Worm (Caenorhabditis elegans) whole organism, L3 larva: ENCODE data around the gene nos-2.

Source experiments
- R02D3.7 ChIP-seq: fragments of 150-350 bp; optimal IDR thresholded peaks from 2 replicates; lab custom pipeline; 2014; ENCODE audit warnings: missing biosample characterization, missing genetic modification characterization
- ZK546.5 ChIP-seq: sonication (generic microtip); optimal IDR thresholded peaks from 2 replicates; lab custom pipeline; 2017; ENCODE audit warnings: missing biosample characterization, missing genetic modification characterization
- ceh-16 ChIP-seq: sonication (generic microtip); optimal IDR thresholded peaks from 2 replicates; lab custom pipeline; 2017; ENCODE audit warnings: missing biosample characterization, missing genetic modification characterization
- ceh-28 ChIP-seq: fragments of 150-350 bp; optimal IDR thresholded peaks from 2 replicates; lab custom pipeline; 2014; ENCODE audit warnings: missing biosample characterization, missing genetic modification reagents, missing genetic modification characterization
- ceh-82 ChIP-seq: fragments of 150-350 bp; optimal IDR thresholded peaks from 2 replicates; lab custom pipeline; 2014; ENCODE audit warnings: missing biosample characterization, missing genetic modification characterization
- ceh-9 ChIP-seq: sonication (generic microtip); optimal IDR thresholded peaks from 2 replicates; lab custom pipeline; 2018; ENCODE audit warnings: missing biosample characterization, missing genetic modification characterization
- egl-27 ChIP-seq: sonication (generic microtip); optimal IDR thresholded peaks from 4 replicates; lab custom pipeline; 2017; ENCODE audit warnings: missing biosample characterization, missing genetic modification reagents, missing genetic modification characterization
- eor-1 ChIP-seq, 2 experiments: fragments of 150-350 bp; optimal IDR thresholded peaks; 2 replicates each; lab custom pipeline; 2014 to 2018; ENCODE audit warnings: missing biosample characterization in 2 of 2, missing genetic modification characterization in 2 of 2
- fkh-10 ChIP-seq: sonication (generic microtip); optimal IDR thresholded peaks from 2 replicates; lab custom pipeline; 2017; ENCODE audit warnings: missing biosample characterization, missing genetic modification reagents, missing genetic modification characterization
- fkh-2 ChIP-seq: fragments of 150-350 bp; optimal IDR thresholded peaks from 2 replicates; lab custom pipeline; 2014; ENCODE audit warnings: missing biosample characterization, missing genetic modification reagents, missing genetic modification characterization
- fos-1 ChIP-seq: fragments of 150-350 bp; optimal IDR thresholded peaks from 2 replicates; lab custom pipeline; 2014; ENCODE audit warnings: missing biosample characterization, missing genetic modification characterization
- hmg-11 ChIP-seq: sonication (generic microtip); optimal IDR thresholded peaks from 2 replicates; lab custom pipeline; 2016; ENCODE audit warnings: missing genetic modification characterization, missing compliant biosample characterization
- jun-1 ChIP-seq: fragments of 150-350 bp; optimal IDR thresholded peaks from 2 replicates; lab custom pipeline; 2014; ENCODE audit warnings: missing biosample characterization, missing genetic modification reagents, missing genetic modification characterization
- lin-15B ChIP-seq: fragments of 150-350 bp; optimal IDR thresholded peaks from 2 replicates; lab custom pipeline; 2014; ENCODE audit warnings: missing biosample characterization, missing genetic modification characterization
- mdl-1 ChIP-seq: fragments of 150-350 bp; optimal IDR thresholded peaks from 2 replicates; lab custom pipeline; 2014; ENCODE audit warnings: missing biosample characterization, missing genetic modification characterization
- mml-1 ChIP-seq: fragments of 150-350 bp; sonication (generic microtip); optimal IDR thresholded peaks from 3 replicates; lab custom pipeline; 2014; ENCODE audit warnings: missing biosample characterization, missing genetic modification characterization
- nfya-1 ChIP-seq: sonication (generic microtip); optimal IDR thresholded peaks from 2 replicates; lab custom pipeline; 2017; ENCODE audit warnings: missing genetic modification characterization, mild to moderate bottlenecking, missing compliant biosample characterization, antibody characterized with exemption, moderate library complexity; ENCODE audit not compliant: insufficient read depth
- nhr-11 ChIP-seq: fragments of 150-350 bp; optimal IDR thresholded peaks from 2 replicates; lab custom pipeline; 2014; ENCODE audit warnings: missing biosample characterization, missing genetic modification characterization
- nhr-12 ChIP-seq: fragments of 150-350 bp; optimal IDR thresholded peaks from 2 replicates; lab custom pipeline; 2014; ENCODE audit warnings: missing biosample characterization, missing genetic modification characterization
- nhr-23 ChIP-seq: fragments of 150-350 bp; optimal IDR thresholded peaks from 2 replicates; lab custom pipeline; 2014; ENCODE audit warnings: missing biosample characterization, missing genetic modification reagents, missing genetic modification characterization
- nhr-237 ChIP-seq: fragments of 150-350 bp; optimal IDR thresholded peaks from 2 replicates; lab custom pipeline; 2014; ENCODE audit warnings: missing biosample characterization, missing genetic modification characterization
- nhr-28 ChIP-seq: fragments of 150-350 bp; optimal IDR thresholded peaks from 2 replicates; lab custom pipeline; 2014; ENCODE audit warnings: missing biosample characterization, missing genetic modification characterization
- nhr-43 ChIP-seq: sonication (generic microtip); optimal IDR thresholded peaks from 2 replicates; lab custom pipeline; 2016; ENCODE audit warnings: mild to moderate bottlenecking, missing genetic modification characterization, missing compliant biosample characterization; ENCODE audit not compliant: poor library complexity, severe bottlenecking
- nhr-67 ChIP-seq: fragments of 150-350 bp; optimal IDR thresholded peaks from 2 replicates; lab custom pipeline; 2014; ENCODE audit warnings: missing biosample characterization, missing genetic modification characterization
- nhr-76 ChIP-seq: fragments of 150-350 bp; sonication (generic microtip); optimal IDR thresholded peaks from 5 replicates; lab custom pipeline; 2014; ENCODE audit warnings: missing biosample characterization, missing genetic modification characterization
- pha-4 ChIP-seq: fragments of 150-350 bp; optimal IDR thresholded peaks from 2 replicates; lab custom pipeline; 2014; ENCODE audit warnings: missing biosample characterization, missing genetic modification reagents, missing genetic modification characterization
- pqm-1 ChIP-seq: fragments of 150-350 bp; optimal IDR thresholded peaks from 2 replicates; lab custom pipeline; 2017; ENCODE audit warnings: missing biosample characterization, missing genetic modification characterization, inconsistent platforms
- sea-2 ChIP-seq: fragments of 150-350 bp; sonication (generic microtip); optimal IDR thresholded peaks from 4 replicates; lab custom pipeline; 2014; ENCODE audit warnings: missing biosample characterization, missing genetic modification reagents, missing genetic modification characterization
- skn-1 ChIP-seq: fragments of 150-350 bp; optimal IDR thresholded peaks from 2 replicates; lab custom pipeline; 2014; ENCODE audit warnings: missing biosample characterization, missing genetic modification characterization
- snpc-4 ChIP-seq: fragments of 150-350 bp; optimal IDR thresholded peaks from 2 replicates; lab custom pipeline; 2014; ENCODE audit warnings: missing biosample characterization, missing genetic modification characterization
- tbx-2 ChIP-seq: sonication (generic microtip); optimal IDR thresholded peaks from 2 replicates; lab custom pipeline; 2016; ENCODE audit warnings: mild to moderate bottlenecking, missing genetic modification characterization, missing compliant biosample characterization
- unc-39 ChIP-seq: sonication (generic microtip); optimal IDR thresholded peaks from 4 replicates; lab custom pipeline; 2017; ENCODE audit warnings: missing biosample characterization, missing genetic modification characterization
- unc-62 ChIP-seq: fragments of 150-350 bp; sonication (generic microtip); optimal IDR thresholded peaks from 4 replicates; lab custom pipeline; 2014; ENCODE audit warnings: missing biosample characterization, missing genetic modification reagents, missing genetic modification characterization
- zag-1 ChIP-seq: fragments of 150-350 bp; optimal IDR thresholded peaks from 2 replicates; lab custom pipeline; 2014; ENCODE audit warnings: missing biosample characterization, missing genetic modification characterization
- ztf-11 ChIP-seq: fragments of 150-350 bp; optimal IDR thresholded peaks from 2 replicates; lab custom pipeline; 2014; ENCODE audit warnings: missing biosample characterization, missing genetic modification characterization
- ztf-4 ChIP-seq: fragments of 150-350 bp; optimal IDR thresholded peaks from 2 replicates; lab custom pipeline; 2014; ENCODE audit warnings: missing biosample characterization, missing genetic modification characterization

The nos-2 gene

ce11 chrII:7060791-7061190 is 4.6 kb upstream of the nos-2 start:
- no peak for TF ChIP-seq tbx-2 (tag; lab: Kevin White, UChicago)
- no peak for TF ChIP-seq eor-1 (tag; optimal IDR thresholded peaks at IDR 0.05; lab: Kevin White, UChicago)
- no peak for TF ChIP-seq nhr-43 (tag; lab: Kevin White, UChicago)
- peak; percentile 88 for TF ChIP-seq skn-1 (tag; lab: Kevin White, UChicago)
- no peak for TF ChIP-seq R02D3.7 (tag; lab: Kevin White, UChicago)
- TF ChIP-seq jun-1 (tag; lab: Kevin White, UChicago): no peak

ce11 chrII:7061730-7062129 is 3.7 kb upstream of the nos-2 start, which contains the start of gene acs-6:
TSS of gene acs-6 (plus strand) at chrII:7062030.
- TF ChIP-seq ztf-11 (tag; lab: Kevin White, UChicago): no peak
- no peak for TF ChIP-seq nhr-23
- TF ChIP-seq ztf-4 (tag; lab: Kevin White, UChicago): no peak
- TF ChIP-seq ceh-28 (tag; lab: Kevin White, UChicago): no peak
- TF ChIP-seq skn-1 (tag; lab: Kevin White, UChicago): no peak
- TF ChIP-seq nhr-43 (tag; lab: Kevin White, UChicago): no peak
- TF ChIP-seq nhr-12: no peak
- TF ChIP-seq ZK546.5 (tag; lab: Kevin White, UChicago): no peak
- no peak for TF ChIP-seq lin-15B (tag; lab: Kevin White, UChicago)
- TF ChIP-seq sea-2: no peak
- TF ChIP-seq nhr-76 (tag; lab: Kevin White, UChicago): no peak
- TF ChIP-seq ceh-9 (tag; lab: Kevin White, UChicago): no peak
- TF ChIP-seq unc-39 (tag; lab: Kevin White, UChicago): no peak
- TF ChIP-seq jun-1 (tag; lab: Kevin White, UChicago): no peak
- TF ChIP-seq ceh-16 (tag; lab: Kevin White, UChicago): no peak
- TF ChIP-seq unc-62: no peak
- no peak for TF ChIP-seq nhr-67
- no peak for TF ChIP-seq nhr-11 (tag; lab: Kevin White, UChicago)
- no peak for TF ChIP-seq fkh-2

- TF ChIP-seq ceh-28 (tag; lab: Kevin White, UChicago) (no peak), zag-1 (tag; lab: Kevin White, UChicago) (no peak), pha-4 (tag; lab: Kevin White, UChicago) (no peak), jun-1 (tag; lab: Kevin White, UChicago) (no peak), egl-27 (tag; lab: Kevin White, UChicago) (no peak), mml-1 (tag; lab: Kevin White, UChicago) (no peak), ztf-11 (tag; lab: Kevin White, UChicago) (no peak), ZK546.5 (tag; lab: Kevin White, UChicago) (no peak), pqm-1 (tag; lab: Kevin White, UChicago) (no peak), tbx-2 (tag; lab: Kevin White, UChicago) (no peak), ceh-82 (tag; lab: Kevin White, UChicago) (no peak), fos-1 (tag; lab: Kevin White, UChicago) (no peak), unc-62 (no peak), R02D3.7 (tag; lab: Kevin White, UChicago) (no peak), lin-15B (tag; lab: Kevin White, UChicago) (no peak), nhr-28 (tag; lab: Kevin White, UChicago) (no peak), nhr-23 (no peak), hmg-11 (tag; lab: Kevin White, UChicago) (no peak), fkh-10 (GFP tag; lab: Kevin White, UChicago) (no peak)
These were observed 4.4 kb downstream of the nos-2 start, which contains the start of gene him-14 for ce11 chrII:7069866-7070265. TSS of gene him-14 (minus strand) at chrII:7069966.

- TF ChIP-seq pqm-1 (tag; lab: Kevin White, UChicago): no peak
- TF ChIP-seq mml-1 (tag; lab: Kevin White, UChicago): no peak
- no peak for TF ChIP-seq unc-39 (tag; lab: Kevin White, UChicago)
- TF ChIP-seq snpc-4: no peak
- no peak for TF ChIP-seq mdl-1 (tag; lab: Kevin White, UChicago)
- no peak for TF ChIP-seq nfya-1 (tag; lab: Kevin White, UChicago)
- TF ChIP-seq nhr-237 (tag; lab: Kevin White, UChicago): no peak
- no peak for TF ChIP-seq fkh-10 (GFP tag; lab: Kevin White, UChicago)
- TF ChIP-seq fkh-2: no peak
- TF ChIP-seq ceh-82 (tag; lab: Kevin White, UChicago): no peak
- no peak for TF ChIP-seq lin-15B (tag; lab: Kevin White, UChicago)
- no peak for TF ChIP-seq nhr-23
These were observed 5.0 kb downstream of the nos-2 start for ce11 chrII:7070434-7070833.
